Worm (Caenorhabditis elegans): Measurements from ENCODE around the gene ccf-1.

DNA sequence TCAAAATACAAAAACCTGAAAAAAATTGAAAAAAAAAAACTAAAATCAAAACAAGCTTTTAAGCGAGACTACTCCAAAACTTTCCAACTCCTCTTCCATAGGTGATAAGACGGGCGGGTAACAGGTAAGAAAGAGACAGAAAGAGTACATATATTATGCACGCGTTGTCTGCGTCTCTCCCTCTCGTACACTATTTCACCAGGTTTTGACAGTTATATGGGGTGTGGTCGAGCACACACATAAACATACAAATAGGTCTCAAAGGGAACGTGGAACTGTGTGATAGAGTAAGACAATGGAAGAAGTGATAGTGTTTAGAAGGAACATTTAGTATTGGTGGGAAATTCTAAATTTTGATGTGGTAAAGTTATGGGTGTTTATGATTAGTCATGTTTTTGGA is 38.5 kb downstream of the ccf-1 start:
- TF ChIP-seq nhr-12 (tag; optimal IDR thresholded peaks at IDR 0.05) (no peak), egl-27 (tag; optimal IDR thresholded peaks at IDR 0.05) (no peak), blmp-1 (tag; optimal IDR thresholded peaks at IDR 0.05) (no peak), alr-1 (tag; optimal IDR thresholded peaks at IDR 0.05; ENCODE audit: borderline replicate concordance) (no peak), lin-13 (GFP tag; optimal IDR thresholded peaks at IDR 0.05) (no peak), nhr-76 (tag; optimal IDR thresholded peaks at IDR 0.05) (no peak), unc-62 (GFP tag; optimal IDR thresholded peaks at IDR 0.05) (no peak), efl-1 (optimal IDR thresholded peaks at IDR 0.05) (no peak), efl-1 (GFP tag; optimal IDR thresholded peaks at IDR 0.05 in 1 of 2) (no peak), mdl-1 (tag; optimal IDR thresholded peaks at IDR 0.05) (no peak)

Data from whole organism, L1 larva.